Fruit fly (Drosophila melanogaster): ENCODE data around the gene Cftr.

The Cftr gene

dm6 chr3R:24575109-24575508, 31.4 kb upstream of the Cftr start (continued):
- TF ChIP-seq pb (GFP tag; optimal IDR thresholded peaks at IDR 0.05) (no peak), CG12391 (tag; optimal IDR thresholded peaks at IDR 0.05) (no peak), CG4424 (GFP tag; optimal IDR thresholded peaks at IDR 0.05) (no peak), CG10565 (GFP tag; optimal IDR thresholded peaks at IDR 0.05) (no peak), CG3407 (GFP tag; optimal IDR thresholded peaks at IDR 0.05) (no peak), Dp (GFP tag; optimal IDR thresholded peaks at IDR 0.05) (no peak), Med (GFP tag) (peak; percentile 90), Mrtf (GFP tag; IDR thresholded peaks at IDR 0.05) (no peak), CG8290 (GFP tag; optimal IDR thresholded peaks at IDR 0.05) (no peak), CG8290 (tag; optimal IDR thresholded peaks at IDR 0.05) (peak in 1 of 2 experiments; percentile 4), insv (GFP tag; optimal IDR thresholded peaks at IDR 0.05) (no peak), hkb (optimal IDR thresholded peaks at IDR 0.05) (no peak), hkb (GFP tag; IDR thresholded peaks at IDR 0.05) (no peak), ewg (GFP tag; optimal IDR thresholded peaks at IDR 0.05) (peak; percentile 10), ind (GFP tag; optimal IDR thresholded peaks at IDR 0.05) (no peak), CG13296 (GFP tag; optimal IDR thresholded peaks at IDR 0.05) (no peak), Fer1 (GFP tag; optimal IDR thresholded peaks at IDR 0.05) (no peak), emc (GFP tag; optimal IDR thresholded peaks at IDR 0.05) (no peak), CG6813 (GFP tag; optimal IDR thresholded peaks at IDR 0.05) (no peak), seq (GFP tag; IDR thresholded peaks at IDR 0.05) (peak; percentile 39; the same call in 1 of the 2 replicates), jumu (GFP tag; optimal IDR thresholded peaks at IDR 0.05) (no peak), CG12236 (GFP tag; optimal IDR thresholded peaks at IDR 0.05) (no peak)

dm6 chr3R:24574123-24574522, 30.4 kb upstream of the Cftr start:
- no peak for TF ChIP-seq usp (GFP tag; optimal IDR thresholded peaks at IDR 0.05)
- TF ChIP-seq CG8281 (tag; optimal IDR thresholded peaks at IDR 0.05): no peak
- TF ChIP-seq Mes4 (GFP tag; optimal IDR thresholded peaks at IDR 0.05): no peak
- TF ChIP-seq lmd (GFP tag; IDR thresholded peaks at IDR 0.05): peak; percentile 25; the same call in 1 of the 2 replicates
- TF ChIP-seq sr (GFP tag; IDR thresholded peaks at IDR 0.05): no peak
- TF ChIP-seq CG11398 (GFP tag; optimal IDR thresholded peaks at IDR 0.05): no peak
- TF ChIP-seq wdn (GFP tag; IDR thresholded peaks at IDR 0.05): no peak
- no peak for TF ChIP-seq CG7786 (GFP tag; optimal IDR thresholded peaks at IDR 0.05)
- no peak for TF ChIP-seq pnt (GFP tag; optimal IDR thresholded peaks at IDR 0.05)
- TF ChIP-seq vfl (GFP tag; optimal IDR thresholded peaks at IDR 0.05): no peak
- no peak for TF ChIP-seq CG18476 (GFP tag; optimal IDR thresholded peaks at IDR 0.05)
- TF ChIP-seq cato (GFP tag; optimal IDR thresholded peaks at IDR 0.05; ENCODE audit: borderline replicate concordance): no peak
- TF ChIP-seq hbn (GFP tag; IDR thresholded peaks at IDR 0.05; ENCODE audit: partially characterized antibody): no peak
- peak; percentile 75 for TF ChIP-seq CG2120 (GFP tag; optimal IDR thresholded peaks at IDR 0.05)
- TF ChIP-seq trem (tag; optimal IDR thresholded peaks at IDR 0.05): no peak
- no peak for TF ChIP-seq tll (GFP tag; optimal IDR thresholded peaks at IDR 0.05)
- TF ChIP-seq CG42726 (GFP tag; IDR thresholded peaks at IDR 0.05; ENCODE audit: partially characterized antibody): no peak
- no peak for TF ChIP-seq inv (GFP tag; IDR thresholded peaks at IDR 0.05; ENCODE audit: partially characterized antibody)
- no peak for TF ChIP-seq CG14667 (GFP tag; IDR thresholded peaks at IDR 0.05)
- peak; percentile 77 for TF ChIP-seq B-H2 (GFP tag; optimal IDR thresholded peaks at IDR 0.05)
- TF ChIP-seq CG13624 (GFP tag; optimal IDR thresholded peaks at IDR 0.05): peak; percentile 53
- no peak for TF ChIP-seq tio (GFP tag; optimal IDR thresholded peaks at IDR 0.05)
- TF ChIP-seq fd64A (GFP tag; optimal IDR thresholded peaks at IDR 0.05): no peak
- TF ChIP-seq fd102C (GFP tag; optimal IDR thresholded peaks at IDR 0.05): no peak
- TF ChIP-seq Asciz (GFP tag; optimal IDR thresholded peaks at IDR 0.05): peak; percentile 2
- no peak for TF ChIP-seq Atf3 (GFP tag; optimal IDR thresholded peaks at IDR 0.05)
- TF ChIP-seq crp (GFP tag; optimal IDR thresholded peaks at IDR 0.05): no peak
- TF ChIP-seq CG8290 (GFP tag; optimal IDR thresholded peaks at IDR 0.05): no peak
- TF ChIP-seq CG8290 (tag; optimal IDR thresholded peaks at IDR 0.05): no peak
- TF ChIP-seq CG17361 (GFP tag; IDR thresholded peaks at IDR 0.05): peak; percentile 63
- peak; percentile 76 for TF ChIP-seq CG9727 (GFP tag; optimal IDR thresholded peaks at IDR 0.05)
- peak; percentile 57 for TF ChIP-seq row (GFP tag; IDR thresholded peaks at IDR 0.05)
